Fruit fly (Drosophila melanogaster): ENCODE results near the gene CG3330.

Gene CG3330

dm6 chr3R:27282286-27282685 lies 48.4 kb downstream of the CG3330 start, which contains the start of gene mrt (continued):
- TF ChIP-seq CG4820 (GFP tag; optimal IDR thresholded peaks at IDR 0.05), result peak; percentile 14
- peak; percentile 52 for TF ChIP-seq pho (GFP tag; optimal IDR thresholded peaks at IDR 0.05)
- TF ChIP-seq CG13123 (GFP tag; optimal IDR thresholded peaks at IDR 0.05), result no peak
- no peak for TF ChIP-seq CG10959 (GFP tag; IDR thresholded peaks at IDR 0.05)
- no peak for TF ChIP-seq CG4404 (GFP tag; IDR thresholded peaks at IDR 0.05)
- no peak for TF ChIP-seq gcm2 (GFP tag; optimal IDR thresholded peaks at IDR 0.05)
- TF ChIP-seq MBD-R2 (GFP tag; IDR thresholded peaks at IDR 0.05), result peak; percentile 28; the same call in 1 of the 2 replicates
- TF ChIP-seq sqz (GFP tag; optimal IDR thresholded peaks at IDR 0.05), result no peak
- no peak; the same call in 1 of the 2 replicates for TF ChIP-seq CG32767 (GFP tag; IDR thresholded peaks at IDR 0.05)
- no peak for TF ChIP-seq cad (GFP tag; optimal IDR thresholded peaks at IDR 0.05)
- TF ChIP-seq row (GFP tag; IDR thresholded peaks at IDR 0.05), result peak; percentile 88
- no peak for TF ChIP-seq fru (optimal IDR thresholded peaks at IDR 0.05)
- no peak for TF ChIP-seq Doc2 (GFP tag; IDR thresholded peaks at IDR 0.05)
- TF ChIP-seq CG17912 (GFP tag; optimal IDR thresholded peaks at IDR 0.05), result no peak
- no peak for TF ChIP-seq insv (GFP tag; optimal IDR thresholded peaks at IDR 0.05)
- no peak for TF ChIP-seq Dfd (GFP tag; optimal IDR thresholded peaks at IDR 0.05)
- TF ChIP-seq lilli (GFP tag; optimal IDR thresholded peaks at IDR 0.05), result peak; percentile 83
- TF ChIP-seq Spps (tag; optimal IDR thresholded peaks at IDR 0.05), result no peak
- TF ChIP-seq CG6854 (GFP tag; optimal IDR thresholded peaks at IDR 0.05), result no peak
- peak; percentile 33 for TF ChIP-seq CG1233 (GFP tag; optimal IDR thresholded peaks at IDR 0.05)
- no peak for TF ChIP-seq Mad (GFP tag; optimal IDR thresholded peaks at IDR 0.05)
- TF ChIP-seq CG15269 (tag; optimal IDR thresholded peaks at IDR 0.05), result peak; percentile 70
- TF ChIP-seq CG30431 (GFP tag; optimal IDR thresholded peaks at IDR 0.05), result peak; percentile 11
- TF ChIP-seq Hmr (GFP tag; optimal IDR thresholded peaks at IDR 0.05), result peak; percentile 62
- no peak for TF ChIP-seq ham (GFP tag; IDR thresholded peaks at IDR 0.05)
- no peak for TF ChIP-seq gfzf (GFP tag; optimal IDR thresholded peaks at IDR 0.05)
- TF ChIP-seq rib (GFP tag; IDR thresholded peaks at IDR 0.05), result 0 out of 2 replicates have a peak, but pooled peaks have one; percentile 9
- TF ChIP-seq CG2889 (GFP tag; IDR thresholded peaks at IDR 0.05), result 0 out of 3 replicates have a peak, but pooled peaks have one; percentile 45
- TF ChIP-seq CG30403 (GFP tag; optimal IDR thresholded peaks at IDR 0.05), result peak; percentile 70
- TF ChIP-seq gsb (GFP tag; IDR thresholded peaks at IDR 0.05), result no peak
- peak; percentile 66 for TF ChIP-seq gem (tag; optimal IDR thresholded peaks at IDR 0.05)
- TF ChIP-seq ERR (GFP tag; optimal IDR thresholded peaks at IDR 0.05), result peak; percentile 42
- TF ChIP-seq CG16863 (GFP tag; optimal IDR thresholded peaks at IDR 0.05), result peak; percentile 38
- TF ChIP-seq Doc3 (GFP tag; IDR thresholded peaks at IDR 0.05; ENCODE audit: partially characterized antibody), result no peak
- no peak for TF ChIP-seq BtbVII (GFP tag; optimal IDR thresholded peaks at IDR 0.05)
- TF ChIP-seq gro (GFP tag; optimal IDR thresholded peaks at IDR 0.05), result peak; percentile 36
- no peak for TF ChIP-seq zf30C (GFP tag; optimal IDR thresholded peaks at IDR 0.05)
- TF ChIP-seq pnt (GFP tag; optimal IDR thresholded peaks at IDR 0.05), result no peak
- no peak for TF ChIP-seq CG6254 (GFP tag; optimal IDR thresholded peaks at IDR 0.05)
- TF ChIP-seq MTF-1 (GFP tag; optimal IDR thresholded peaks at IDR 0.05; ENCODE audit: borderline replicate concordance), result no peak
- no peak for TF ChIP-seq Atf3 (GFP tag; optimal IDR thresholded peaks at IDR 0.05)
- no peak for TF ChIP-seq ato (GFP tag; IDR thresholded peaks at IDR 0.05; ENCODE audit: partially characterized antibody)
- TF ChIP-seq CG8281 (tag; optimal IDR thresholded peaks at IDR 0.05), result peak; percentile 10
- TF ChIP-seq CG9727 (GFP tag; optimal IDR thresholded peaks at IDR 0.05), result peak; percentile 52
- no peak for TF ChIP-seq CG9797 (GFP tag; optimal IDR thresholded peaks at IDR 0.05)
- no peak for TF ChIP-seq CG8359 (GFP tag; optimal IDR thresholded peaks at IDR 0.05; ENCODE audit: borderline replicate concordance)
- no peak for TF ChIP-seq dan (GFP tag; IDR thresholded peaks at IDR 0.05)
- no peak for TF ChIP-seq wor (GFP tag; IDR thresholded peaks at IDR 0.05)
- no peak for TF ChIP-seq ac (GFP tag; optimal IDR thresholded peaks at IDR 0.05)
- TF ChIP-seq chn (GFP tag; optimal IDR thresholded peaks at IDR 0.05), result peak; percentile 25
- TF ChIP-seq CG11456 (GFP tag; IDR thresholded peaks at IDR 0.05), result 0 out of 3 replicates have a peak, but pooled peaks have one; percentile 50
- no peak for TF ChIP-seq CG10543 (GFP tag; optimal IDR thresholded peaks at IDR 0.05)

All from whole organism, embryonic.